Fruit fly (Drosophila melanogaster) whole organism, embryonic: ENCODE measurements around the gene DNAlig4.
A peak's percentile ranks its signal among the peaks of the same experiment; 100 is the strongest.

Experiments used
- Abd-B ChIP-seq: fragments of 200-800 bp; sonication (Bioruptor generic); optimal IDR thresholded peaks from 2 replicates; lab custom pipeline; 2018; ENCODE audit warnings: missing biosample characterization, mild to moderate bottlenecking, missing genetic modification characterization, moderate library complexity
- Ada2b ChIP-seq: fragments of 200-800 bp; sonication (Bioruptor generic); IDR thresholded peaks from 2 replicates; pipeline ENCODE4 v1.3.6; 2022; ENCODE audit warnings: missing biosample characterization, missing genetic modification characterization
- Awh ChIP-seq: fragments of 200-800 bp; sonication (Bioruptor generic); IDR thresholded peaks from 2 replicates; pipeline ENCODE4, ENCODE4 v1.3.6; 2022; ENCODE audit warnings: missing biosample characterization, missing genetic modification characterization
- B-H1 ChIP-seq: fragments of 200-800 bp; sonication (Bioruptor generic); IDR thresholded peaks from 3 replicates; pipeline ENCODE4 v1.3.6; 2022; ENCODE audit warnings: missing biosample characterization, missing genetic modification characterization
- C15 ChIP-seq: fragments of 200-800 bp; sonication (Bioruptor generic); IDR thresholded peaks from 3 replicates; pipeline ENCODE4 v1.3.6; 2022; ENCODE audit warnings: missing biosample characterization, missing genetic modification characterization
- CG10321 ChIP-seq: fragments of 200-800 bp; sonication (Bioruptor generic); IDR thresholded peaks from 2 replicates; pipeline ENCODE4 v1.3.6; 2022; ENCODE audit warnings: missing biosample characterization, missing genetic modification characterization
- CG10543 ChIP-seq: fragments of 200-800 bp; sonication (Bioruptor generic); optimal IDR thresholded peaks from 3 replicates; lab custom pipeline; 2017; ENCODE audit warnings: missing biosample characterization, mild to moderate bottlenecking, missing genetic modification characterization, moderate library complexity
- CG11093 ChIP-seq: fragments of 200-800 bp; sonication (Bioruptor generic); IDR thresholded peaks from 3 replicates; pipeline ENCODE4 v1.3.6; 2022; ENCODE audit warnings: missing biosample characterization, missing genetic modification characterization
- CG13424 ChIP-seq: fragments of 200-800 bp; sonication (Bioruptor generic); optimal IDR thresholded peaks from 2 replicates; lab custom pipeline; 2019; ENCODE audit warnings: missing biosample characterization, mild to moderate bottlenecking, missing genetic modification characterization, moderate library complexity
- CG13624 ChIP-seq: fragments of 200-800 bp; sonication (Bioruptor generic); optimal IDR thresholded peaks from 2 replicates; lab custom pipeline; 2016; ENCODE audit warnings: missing biosample characterization, missing genetic modification characterization
- CG17612 ChIP-seq: fragments of 200-800 bp; sonication (Bioruptor generic); IDR thresholded peaks from 2 replicates; pipeline ENCODE4 v1.3.6; 2022; ENCODE audit warnings: missing biosample characterization, missing genetic modification characterization
- CG18011 ChIP-seq: fragments of 200-800 bp; sonication (Bioruptor generic); optimal IDR thresholded peaks from 2 replicates; lab custom pipeline; 2017; ENCODE audit warnings: missing biosample characterization, missing genetic modification characterization, mild to moderate bottlenecking, moderate library complexity, missing genotype
- CG18599 ChIP-seq: fragments of 200-800 bp; sonication (Bioruptor generic); optimal IDR thresholded peaks from 3 replicates; lab custom pipeline; 2017; ENCODE audit warnings: missing biosample characterization, missing genetic modification characterization, mild to moderate bottlenecking, moderate library complexity, missing genetic modification reagents
- CG33213 ChIP-seq: fragments of 200-800 bp; sonication (Bioruptor generic); optimal IDR thresholded peaks from 3 replicates; lab custom pipeline; 2016; ENCODE audit warnings: missing biosample characterization, missing genetic modification characterization
- CG4360 ChIP-seq: fragments of 200-800 bp; sonication (Bioruptor generic); IDR thresholded peaks from 2 replicates; pipeline ENCODE4 v1.3.6; 2022; ENCODE audit warnings: missing biosample characterization, missing genetic modification characterization
- CG43689 ChIP-seq: fragments of 200-800 bp; sonication (Bioruptor generic); IDR thresholded peaks from 2 replicates; pipeline ENCODE4 v1.3.6; 2022; ENCODE audit warnings: missing biosample characterization, missing genetic modification characterization
- CG4707 ChIP-seq: fragments of 200-800 bp; sonication (Bioruptor generic); optimal IDR thresholded peaks from 2 replicates; lab custom pipeline; 2018; ENCODE audit warnings: missing biosample characterization, mild to moderate bottlenecking, missing genetic modification characterization, moderate library complexity
- CG5953 ChIP-seq: fragments of 200-800 bp; sonication (Bioruptor generic); IDR thresholded peaks from 2 replicates; pipeline ENCODE4 v1.3.6; 2022; ENCODE audit warnings: missing biosample characterization, missing genetic modification characterization
- CG6765 ChIP-seq: fragments of 200-800 bp; sonication (Bioruptor generic); optimal IDR thresholded peaks from 3 replicates; lab custom pipeline; 2017; ENCODE audit warnings: missing biosample characterization, mild to moderate bottlenecking, missing genetic modification characterization
- CG7372 ChIP-seq: fragments of 200-800 bp; sonication (Bioruptor generic); IDR thresholded peaks from 2 replicates; pipeline ENCODE4 v1.3.6; 2022; ENCODE audit warnings: missing biosample characterization, missing genetic modification characterization
- CG7987 ChIP-seq: fragments of 200-800 bp; sonication (Bioruptor generic); optimal IDR thresholded peaks from 2 replicates; lab custom pipeline; 2018; ENCODE audit warnings: missing biosample characterization, mild to moderate bottlenecking, missing genetic modification characterization, moderate library complexity
- CG8765 ChIP-seq: fragments of 200-800 bp; sonication (Bioruptor generic); IDR thresholded peaks from 2 replicates; pipeline ENCODE4 v1.3.6; 2022; ENCODE audit warnings: missing biosample characterization, missing genetic modification characterization
- Gug ChIP-seq: fragments of 200-800 bp; sonication (Bioruptor generic); IDR thresholded peaks from 4 replicates; pipeline ENCODE4 v1.3.6; 2022; ENCODE audit warnings: missing biosample characterization, missing genetic modification characterization
- Hand ChIP-seq: fragments of 200-800 bp; sonication (Bioruptor generic); optimal IDR thresholded peaks from 2 replicates; lab custom pipeline; 2017; ENCODE audit warnings: mild to moderate bottlenecking, missing biosample characterization, missing genetic modification reagents, missing genetic modification characterization
- Hmr ChIP-seq: fragments of 200-800 bp; sonication (Bioruptor generic); optimal IDR thresholded peaks from 3 replicates; lab custom pipeline; 2017; ENCODE audit warnings: mild to moderate bottlenecking, missing biosample characterization, missing genetic modification reagents, missing genetic modification characterization
- Hmx ChIP-seq: fragments of 200-800 bp; sonication (Bioruptor generic); optimal IDR thresholded peaks from 2 replicates; lab custom pipeline; 2016; ENCODE audit warnings: missing biosample characterization, missing genetic modification characterization
- MTF-1 ChIP-seq: fragments of 200-800 bp; sonication (Bioruptor generic); optimal IDR thresholded peaks from 2 replicates; lab custom pipeline; 2018; ENCODE audit warnings: missing biosample characterization, mild to moderate bottlenecking, missing genetic modification characterization, borderline replicate concordance
- Med ChIP-seq: fragments of 200-800 bp; sonication (Bioruptor generic); peaks from one replicate; lab custom pipeline; 2016; ENCODE audit warnings: missing biosample characterization, missing genetic modification characterization, mild to moderate bottlenecking, inconsistent platforms, moderate library complexity
- Pdp1 ChIP-seq, 2 experiments: fragments of 200-800 bp; sonication (Bioruptor generic); optimal IDR thresholded peaks; 3 replicates each; lab custom pipeline; 2016; ENCODE audit warnings: missing biosample characterization in 2 of 2, missing genetic modification characterization in 2 of 2, mild to moderate bottlenecking in 1 of 2, moderate library complexity in 1 of 2
- Ssrp ChIP-seq: fragments of 200-800 bp; sonication (Bioruptor generic); optimal IDR thresholded peaks from 2 replicates; lab custom pipeline; 2018; ENCODE audit warnings: missing biosample characterization, mild to moderate bottlenecking, missing genetic modification characterization, moderate library complexity
- amos ChIP-seq: fragments of 200-800 bp; sonication (Bioruptor generic); IDR thresholded peaks from 2 replicates; pipeline ENCODE4 v1.3.6; 2022; ENCODE audit warnings: missing biosample characterization, missing genetic modification characterization; ENCODE audit not compliant: partially characterized antibody
- aop ChIP-seq: fragments of 200-800 bp; sonication (Bioruptor generic); IDR thresholded peaks from 2 replicates; pipeline ENCODE4 v1.3.6; 2022; ENCODE audit warnings: missing biosample characterization, missing genetic modification characterization
- ara ChIP-seq: fragments of 200-800 bp; sonication (Bioruptor generic); IDR thresholded peaks from 2 replicates; pipeline ENCODE4 v1.3.6; 2022; ENCODE audit warnings: missing biosample characterization, missing genetic modification characterization
- ash1 ChIP-seq: fragments of 200-800 bp; sonication (Bioruptor generic); optimal IDR thresholded peaks from 2 replicates; lab custom pipeline; 2018; ENCODE audit warnings: missing biosample characterization, mild to moderate bottlenecking, missing genetic modification characterization
- chinmo ChIP-seq: fragments of 200-800 bp; sonication (Bioruptor generic); IDR thresholded peaks from 4 replicates; pipeline ENCODE4 v1.3.6; 2022; ENCODE audit warnings: missing biosample characterization, missing genetic modification characterization; ENCODE audit not compliant: partially characterized antibody
- chm ChIP-seq: fragments of 200-800 bp; sonication (Bioruptor generic); IDR thresholded peaks from 2 replicates; pipeline ENCODE4 v1.3.6; 2022; ENCODE audit warnings: missing biosample characterization, missing genetic modification characterization
- crol ChIP-seq: fragments of 200-800 bp; sonication (Bioruptor generic); IDR thresholded peaks from 2 replicates; pipeline ENCODE4 v1.3.6; 2022; ENCODE audit warnings: missing biosample characterization, missing genetic modification characterization
- dan ChIP-seq: fragments of 200-800 bp; sonication (Bioruptor generic); IDR thresholded peaks from 2 replicates; pipeline ENCODE4 v1.3.6; 2022; ENCODE audit warnings: missing biosample characterization, missing genetic modification characterization
- disco-r ChIP-seq: fragments of 200-800 bp; sonication (Bioruptor generic); optimal IDR thresholded peaks from 2 replicates; lab custom pipeline; 2016; ENCODE audit warnings: missing biosample characterization, missing genetic modification characterization
- dmrt99B ChIP-seq: fragments of 200-800 bp; sonication (Bioruptor generic); optimal IDR thresholded peaks from 2 replicates; lab custom pipeline; 2018; ENCODE audit warnings: missing biosample characterization, mild to moderate bottlenecking, missing genetic modification characterization, moderate library complexity
- gcm2 ChIP-seq: fragments of 200-800 bp; sonication (Bioruptor generic); optimal IDR thresholded peaks from 2 replicates; lab custom pipeline; 2016; ENCODE audit warnings: missing biosample characterization, missing genetic modification characterization
- gro ChIP-seq: fragments of 200-800 bp; sonication (Bioruptor generic); optimal IDR thresholded peaks from 2 replicates; lab custom pipeline; 2016; ENCODE audit warnings: missing biosample characterization, missing genetic modification characterization
- gt ChIP-seq: fragments of 200-800 bp; sonication (Bioruptor generic); IDR thresholded peaks from 2 replicates; pipeline ENCODE4 v1.3.6; 2022; ENCODE audit warnings: missing biosample characterization, missing genetic modification characterization
- inv ChIP-seq: fragments of 200-800 bp; sonication (Bioruptor generic); IDR thresholded peaks from 2 replicates; pipeline ENCODE4 v1.3.6; 2022; ENCODE audit warnings: missing biosample characterization, missing genetic modification characterization; ENCODE audit not compliant: partially characterized antibody
- lbe ChIP-seq: fragments of 200-800 bp; sonication (Bioruptor generic); optimal IDR thresholded peaks from 2 replicates; lab custom pipeline; 2016; ENCODE audit warnings: missing biosample characterization, mild to moderate bottlenecking, missing genetic modification characterization
- lmd ChIP-seq: fragments of 200-800 bp; sonication (Bioruptor generic); IDR thresholded peaks from 2 replicates; pipeline ENCODE4 v1.3.6; 2022; ENCODE audit warnings: missing biosample characterization, missing genetic modification characterization
- mam ChIP-seq: fragments of 200-800 bp; sonication (Bioruptor generic); optimal IDR thresholded peaks from 3 replicates; lab custom pipeline; 2016; ENCODE audit warnings: missing biosample characterization, missing genetic modification characterization
- otp ChIP-seq: fragments of 200-800 bp; sonication (Bioruptor generic); IDR thresholded peaks from 3 replicates; pipeline ENCODE4, ENCODE4 v1.3.6; 2022; ENCODE audit warnings: missing biosample characterization, missing genetic modification characterization
- run ChIP-seq: fragments of 200-800 bp; sonication (Bioruptor generic); optimal IDR thresholded peaks from 3 replicates; lab custom pipeline; 2018; ENCODE audit warnings: missing biosample characterization, mild to moderate bottlenecking, missing genetic modification characterization
- so ChIP-seq: fragments of 200-800 bp; sonication (Bioruptor generic); IDR thresholded peaks from 3 replicates; pipeline ENCODE4 v1.3.6; 2022; ENCODE audit warnings: missing biosample characterization, missing genetic modification characterization
- sob ChIP-seq: fragments of 200-800 bp; sonication (Bioruptor generic); IDR thresholded peaks from 2 replicates; pipeline ENCODE4 v1.3.6; 2022; ENCODE audit warnings: missing biosample characterization, missing genetic modification characterization
- ssp ChIP-seq: fragments of 200-800 bp; sonication (Bioruptor generic); IDR thresholded peaks from 2 replicates; pipeline ENCODE4 v1.3.6; 2022; ENCODE audit warnings: missing biosample characterization, missing genetic modification characterization
- usp ChIP-seq: fragments of >200 bp; optimal IDR thresholded peaks from 2 replicates; lab custom pipeline; 2017; ENCODE audit warnings: missing biosample characterization, missing genetic modification characterization
- zf30C ChIP-seq: fragments of 200-800 bp; sonication (Bioruptor generic); optimal IDR thresholded peaks from 3 replicates; lab custom pipeline; 2018; ENCODE audit warnings: missing biosample characterization, mild to moderate bottlenecking, missing genetic modification characterization

DNAlig4 gene

dm6 chrX:13637588-13637987 is 30.0 kb downstream of the DNAlig4 start:
- TF ChIP-seq dmrt99B (no peak), ara (GFP tag; lab: Robert Waterston, UW) (no peak), otp (GFP tag; lab: Robert Waterston, UW) (no peak), disco-r (GFP tag; lab: Kevin White, UChicago) (no peak), Ada2b (GFP tag; lab: Robert Waterston, UW) (no peak), Abd-B (GFP tag; lab: Kevin White, UChicago) (no peak), amos (GFP tag; lab: Robert Waterston, UW) (no peak), Pdp1 (GFP tag; optimal IDR thresholded peaks at IDR 0.05; lab: Kevin White, UChicago) (peak in 1 of 2 experiments; percentile 75), CG5953 (GFP tag; lab: Robert Waterston, UW) (no peak), chm (no peak), chinmo (0 out of 4 replicates have a peak, but pooled peaks have one; percentile 55), sob (GFP tag; lab: Robert Waterston, UW) (no peak), CG7372 (GFP tag; lab: Robert Waterston, UW) (peak; percentile 80), CG10321 (no peak), CG8765 (GFP tag; lab: Robert Waterston, UW) (no peak), dan (GFP tag; lab: Robert Waterston, UW) (no peak), C15 (GFP tag; lab: Robert Waterston, UW) (no peak), mam (GFP tag; lab: Kevin White, UChicago) (no peak), Hmr (GFP tag; lab: Kevin White, UChicago) (no peak), gt (no peak), usp (GFP tag; lab: Kevin White, UChicago) (no peak), Awh (no peak), CG18011 (GFP tag; lab: Kevin White, UChicago) (no peak), Hand (GFP tag; lab: Kevin White, UChicago) (no peak), run (tag; lab: Kevin White, UChicago) (no peak), CG18599 (no peak), CG7987 (GFP tag; lab: Kevin White, UChicago) (peak; percentile 61), aop (GFP tag; lab: Robert Waterston, UW) (no peak), Med (GFP tag; lab: Kevin White, UChicago) (peak; percentile 46), Gug (GFP tag; lab: Robert Waterston, UW) (no peak), CG11093 (GFP tag; lab: Robert Waterston, UW) (no peak), ssp (GFP tag; lab: Robert Waterston, UW) (no peak)

dm6 chrX:13636810-13637209 is 30.8 kb downstream of the DNAlig4 start:
- no peak for TF ChIP-seq CG17612 (GFP tag; lab: Robert Waterston, UW)
- TF ChIP-seq CG13624, result no peak
- TF ChIP-seq crol (GFP tag; lab: Robert Waterston, UW), result peak; percentile 68
- TF ChIP-seq gro (GFP tag; lab: Kevin White, UChicago), result no peak
- TF ChIP-seq CG33213, result no peak
- TF ChIP-seq lmd, result no peak
- TF ChIP-seq gcm2 (GFP tag; lab: Kevin White, UChicago), result no peak
- TF ChIP-seq zf30C (GFP tag; lab: Kevin White, UChicago), result no peak
- peak; percentile 36 for TF ChIP-seq CG10543 (GFP tag; lab: Kevin White, UChicago)
- no peak for TF ChIP-seq B-H1 (GFP tag; lab: Robert Waterston, UW)
- TF ChIP-seq CG6765 (GFP tag; lab: Kevin White, UChicago), result no peak
- TF ChIP-seq so, result no peak
- no peak for TF ChIP-seq ash1 (GFP tag; lab: Kevin White, UChicago)
- TF ChIP-seq MTF-1 (GFP tag; lab: Kevin White, UChicago), result no peak
- no peak for TF ChIP-seq CG4360 (GFP tag; lab: Robert Waterston, UW)
- TF ChIP-seq CG4707 (GFP tag; lab: Kevin White, UChicago), result no peak
- no peak for TF ChIP-seq inv (GFP tag; lab: Robert Waterston, UW)
- TF ChIP-seq CG43689, result no peak
- no peak for TF ChIP-seq lbe (GFP tag; lab: Kevin White, UChicago)
- TF ChIP-seq Hmx, result no peak
- no peak for TF ChIP-seq CG13424 (tag; lab: Kevin White, UChicago)
- no peak for TF ChIP-seq Ssrp (tag; lab: Kevin White, UChicago)
